Worm (Caenorhabditis elegans) whole organism, L1 larva: ENCODE data around the gene oac-42.

Source experiments
- mep-1 ChIP-seq: fragments of 150-350 bp; optimal IDR thresholded peaks from 2 replicates; lab custom pipeline; 2014; ENCODE audit warnings: missing biosample characterization, missing genetic modification characterization
- ztf-11 ChIP-seq, 2 experiments: sonication (generic microtip); optimal IDR thresholded peaks; 2 replicates each; lab custom pipeline; 2016 to 2017; ENCODE audit warnings: missing genetic modification characterization in 2 of 2, missing biosample characterization in 1 of 2, missing compliant biosample characterization in 1 of 2

- TF ChIP-seq mep-1 (tag; lab: Kevin White, UChicago) = no peak
- no peak for TF ChIP-seq ztf-11 (tag; optimal IDR thresholded peaks at IDR 0.05; lab: Kevin White, UChicago)
Measured at ce11 chrV:15915919-15916318, 31.3 kb upstream of the oac-42 start, which contains the start of gene gst-38.
